Fruit fly (Drosophila melanogaster): ENCODE data around the gene capt.

Gene capt

dm6 chr2L:1128932-1129887 is 28.9 kb downstream of the capt start, which contains the start of the genes Pino and TBC1D23 (continued):
- TF ChIP-seq hb (GFP tag; IDR thresholded peaks at IDR 0.05; ENCODE audit: partially characterized antibody): 0 out of 3 replicates have a peak, but pooled peaks have one; percentile 45
- TF ChIP-seq CG14860 (GFP tag; IDR thresholded peaks at IDR 0.05; ENCODE audit: partially characterized antibody): peak; percentile 64; the same call in 2 of the 3 replicates
- peak; percentile 66 for TF ChIP-seq E2f1 (GFP tag; IDR thresholded peaks at IDR 0.05)
- TF ChIP-seq az2 (GFP tag; optimal IDR thresholded peaks at IDR 0.05): peak; percentile 64
- no peak for TF ChIP-seq Poxn (GFP tag; IDR thresholded peaks at IDR 0.05)
- TF ChIP-seq Ada2b (GFP tag; IDR thresholded peaks at IDR 0.05): peak; percentile 35; the same call in 1 of the 2 replicates
- TF ChIP-seq CG4328 (GFP tag; optimal IDR thresholded peaks at IDR 0.05): peak; percentile 37
- peak; percentile 79 for TF ChIP-seq CG15269 (tag; optimal IDR thresholded peaks at IDR 0.05)
- TF ChIP-seq CG31388 (GFP tag; optimal IDR thresholded peaks at IDR 0.05): peak; percentile 25
- TF ChIP-seq nerfin-2 (GFP tag; IDR thresholded peaks at IDR 0.05; ENCODE audit: partially characterized antibody): peak; percentile 45; the same call in 1 of the 2 replicates
- peak; percentile 31 for TF ChIP-seq CG3995 (GFP tag; optimal IDR thresholded peaks at IDR 0.05)
- peak; percentile 60 for TF ChIP-seq croc (GFP tag; conservative IDR thresholded peaks at IDR 0.05)
- no peak for TF ChIP-seq ham (GFP tag; IDR thresholded peaks at IDR 0.05)
- peak; percentile 51 for TF ChIP-seq CG17359 (tag; optimal IDR thresholded peaks at IDR 0.05)
- no peak for TF ChIP-seq CG4360 (GFP tag; IDR thresholded peaks at IDR 0.05)
- TF ChIP-seq CG30431 (GFP tag; optimal IDR thresholded peaks at IDR 0.05): peak; percentile 48
- peak; percentile 53 for TF ChIP-seq CG15601 (tag; optimal IDR thresholded peaks at IDR 0.05)
- TF ChIP-seq CG17568 (GFP tag; optimal IDR thresholded peaks at IDR 0.05): no peak
- no peak for TF ChIP-seq toy (GFP tag; IDR thresholded peaks at IDR 0.05)
- TF ChIP-seq chm (GFP tag; IDR thresholded peaks at IDR 0.05): no peak
- TF ChIP-seq gcm2 (GFP tag; optimal IDR thresholded peaks at IDR 0.05): no peak
- TF ChIP-seq CG14050 (GFP tag; IDR thresholded peaks at IDR 0.05): no peak
- peak; percentile 84 for TF ChIP-seq Dbx (GFP tag; IDR thresholded peaks at IDR 0.05)
- TF ChIP-seq pb (GFP tag; optimal IDR thresholded peaks at IDR 0.05): no peak
- TF ChIP-seq Stat92E (GFP tag; optimal IDR thresholded peaks at IDR 0.05): no peak
- TF ChIP-seq Taf1 (GFP tag; IDR thresholded peaks at IDR 0.05): 0 out of 2 replicates have a peak, but pooled peaks have one; percentile 42
- TF ChIP-seq CG15696 (tag; optimal IDR thresholded peaks at IDR 0.05): peak; percentile 75
- peak; percentile 62; the same call in 1 of the 2 replicates for TF ChIP-seq CG11247 (GFP tag; IDR thresholded peaks at IDR 0.05)
- no peak for TF ChIP-seq TFAM (GFP tag; optimal IDR thresholded peaks at IDR 0.05)
- TF ChIP-seq zen2 (GFP tag; IDR thresholded peaks at IDR 0.05; ENCODE audit: partially characterized antibody): 0 out of 3 replicates have a peak, but pooled peaks have one; percentile 42
- TF ChIP-seq cad (GFP tag; optimal IDR thresholded peaks at IDR 0.05): no peak
- no peak for TF ChIP-seq jing (GFP tag; optimal IDR thresholded peaks at IDR 0.05)
- TF ChIP-seq org-1 (GFP tag; optimal IDR thresholded peaks at IDR 0.05): peak; percentile 21
- TF ChIP-seq gsb (GFP tag; IDR thresholded peaks at IDR 0.05): no peak
- no peak for TF ChIP-seq ERR (GFP tag; optimal IDR thresholded peaks at IDR 0.05)
- TF ChIP-seq phol (tag; optimal IDR thresholded peaks at IDR 0.05): peak; percentile 80
- no peak for TF ChIP-seq fd64A (GFP tag; optimal IDR thresholded peaks at IDR 0.05)
- no peak for TF ChIP-seq CG7745 (tag; optimal IDR thresholded peaks at IDR 0.05)
- TF ChIP-seq crp (GFP tag; optimal IDR thresholded peaks at IDR 0.05): no peak
- TF ChIP-seq Dip3 (GFP tag; optimal IDR thresholded peaks at IDR 0.05): peak; percentile 41
- peak; percentile 78 for TF ChIP-seq CG17829 (tag; optimal IDR thresholded peaks at IDR 0.05)
- TF ChIP-seq row (GFP tag; IDR thresholded peaks at IDR 0.05): peak; percentile 86
- TF ChIP-seq Elba2 (GFP tag; optimal IDR thresholded peaks at IDR 0.05): peak; percentile 12
- peak; percentile 76 for TF ChIP-seq Ssrp (tag; optimal IDR thresholded peaks at IDR 0.05)
- TF ChIP-seq CG10565 (GFP tag; optimal IDR thresholded peaks at IDR 0.05): no peak
- TF ChIP-seq H15 (GFP tag; IDR thresholded peaks at IDR 0.05): peak; percentile 65; the same call in 1 of the 3 replicates
- TF ChIP-seq CG8478 (optimal IDR thresholded peaks at IDR 0.05): no peak
- peak in 1 of 2 experiments; percentile 45 for TF ChIP-seq chif (GFP tag; optimal IDR thresholded peaks at IDR 0.05)
